Fruit fly (Drosophila melanogaster) Kc167 (cell line): ENCODE measurements around the gene Nckx30C.

Experiments used
- Myc ChIP-seq: fragments of >200 bp; optimal IDR thresholded peaks from 2 replicates; lab custom pipeline; 2017; ENCODE audit warnings: missing external identifiers
- Sin3A ChIP-seq: fragments of >200 bp; optimal IDR thresholded peaks from 2 replicates; lab custom pipeline; 2018; ENCODE audit warnings: missing external identifiers
- h ChIP-seq: fragments of >200 bp; optimal IDR thresholded peaks from 3 replicates; lab custom pipeline; 2018; ENCODE audit warnings: missing external identifiers
- insv ChIP-seq: fragments of >200 bp; optimal IDR thresholded peaks from 3 replicates; lab custom pipeline; 2018; ENCODE audit warnings: missing external identifiers
- psq ChIP-seq: fragments of >200 bp; optimal IDR thresholded peaks from 2 replicates; lab custom pipeline; 2017; ENCODE audit warnings: missing external identifiers
- ttk ChIP-seq: sonication (Bioruptor generic); optimal IDR thresholded peaks from 2 replicates; lab custom pipeline; 2017; ENCODE audit warnings: missing external identifiers

Nckx30C gene

DNA sequence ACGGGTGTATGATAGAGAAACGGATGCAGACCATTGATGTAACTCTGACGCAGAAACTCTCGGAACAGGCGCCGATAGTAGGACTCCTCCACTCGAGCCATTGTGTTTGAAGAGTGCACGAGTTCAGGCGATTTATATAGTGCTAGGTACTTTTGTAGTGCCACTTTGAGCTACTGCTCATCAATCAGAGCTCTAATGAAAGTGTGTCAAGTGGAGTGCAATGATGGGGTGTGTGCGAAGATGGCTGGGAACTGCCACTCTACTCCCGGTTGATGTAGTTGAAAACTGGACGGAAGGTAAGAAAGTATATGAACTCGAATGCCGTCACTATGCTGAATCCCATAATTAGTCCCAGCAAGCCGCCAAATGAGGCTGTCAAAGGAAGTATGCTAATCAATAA, 24.6 kb upstream of the Nckx30C start, which contains the start of gene ppk18:
TSS of gene ppk18 (minus strand) at position 101 of the 400 bp plus-strand sequence.
- TF ChIP-seq Myc (lab: Kevin White, UChicago), result no peak
- TF ChIP-seq Sin3A (lab: Kevin White, UChicago), result no peak
- TF ChIP-seq psq (lab: Kevin White, UChicago), result no peak
- TF ChIP-seq ttk, result no peak
- no peak for TF ChIP-seq insv (lab: Kevin White, UChicago)
- TF ChIP-seq h (lab: Kevin White, UChicago), result no peak

- TF ChIP-seq Myc (lab: Kevin White, UChicago) (no peak), psq (lab: Kevin White, UChicago) (no peak), insv (lab: Kevin White, UChicago) (no peak), h (lab: Kevin White, UChicago) (no peak), Sin3A (lab: Kevin White, UChicago) (no peak), ttk (no peak)
Measured at dm6 chr2L:9768735-9769134, 22.4 kb upstream of the Nckx30C start, which contains the start of gene CG17633. Gene CG17633, plus strand, starts transcription at chr2L:9769060.

DNA sequence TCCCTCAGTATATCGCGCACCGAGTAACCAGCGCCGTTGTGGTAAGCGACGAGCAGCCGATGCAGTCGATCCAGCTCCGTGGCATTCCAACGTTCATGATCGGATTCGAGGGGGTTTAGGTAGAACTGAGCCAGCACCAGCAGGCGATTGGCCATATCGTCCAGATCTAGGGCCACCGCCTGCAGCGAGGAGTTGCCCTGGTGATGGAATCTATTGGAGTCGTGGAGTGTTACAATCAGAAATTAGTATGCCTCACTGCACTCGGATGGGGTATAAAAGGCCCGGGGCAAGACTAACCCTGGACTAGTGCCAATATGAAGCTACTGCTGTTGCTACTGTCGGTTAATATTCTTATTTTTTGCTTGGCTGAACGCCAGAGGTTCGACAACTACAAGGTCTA, 20.5 kb upstream of the Nckx30C start, which contains the start of gene CG4017:
TSS of gene CG4017 (plus strand) at position 301 of the 400 bp plus-strand sequence.
- TF ChIP-seq psq (lab: Kevin White, UChicago) (no peak), insv (lab: Kevin White, UChicago) (no peak), Sin3A (lab: Kevin White, UChicago) (no peak), Myc (lab: Kevin White, UChicago) (no peak), ttk (no peak), h (lab: Kevin White, UChicago) (no peak)

- TF ChIP-seq psq (lab: Kevin White, UChicago) (no peak), h (lab: Kevin White, UChicago) (no peak), Myc (lab: Kevin White, UChicago) (no peak), insv (lab: Kevin White, UChicago) (no peak), ttk (no peak), Sin3A (lab: Kevin White, UChicago) (no peak)
Measured at dm6 chr2L:9763212-9763869, 17.0 kb upstream of the Nckx30C start, which contains the start of the genes Taf11 and und. Gene Taf11, minus strand, starts transcription at chr2L:9763262. Gene und, plus strand, starts transcription at chr2L:9763369.

dm6 chr2L:9758856-9759255, 12.6 kb upstream of the Nckx30C start:
- TF ChIP-seq insv (lab: Kevin White, UChicago), result no peak
- TF ChIP-seq ttk, result no peak
- no peak for TF ChIP-seq h (lab: Kevin White, UChicago)
- no peak for TF ChIP-seq psq (lab: Kevin White, UChicago)
- TF ChIP-seq Myc (lab: Kevin White, UChicago), result no peak
- TF ChIP-seq Sin3A (lab: Kevin White, UChicago), result no peak

DNA sequence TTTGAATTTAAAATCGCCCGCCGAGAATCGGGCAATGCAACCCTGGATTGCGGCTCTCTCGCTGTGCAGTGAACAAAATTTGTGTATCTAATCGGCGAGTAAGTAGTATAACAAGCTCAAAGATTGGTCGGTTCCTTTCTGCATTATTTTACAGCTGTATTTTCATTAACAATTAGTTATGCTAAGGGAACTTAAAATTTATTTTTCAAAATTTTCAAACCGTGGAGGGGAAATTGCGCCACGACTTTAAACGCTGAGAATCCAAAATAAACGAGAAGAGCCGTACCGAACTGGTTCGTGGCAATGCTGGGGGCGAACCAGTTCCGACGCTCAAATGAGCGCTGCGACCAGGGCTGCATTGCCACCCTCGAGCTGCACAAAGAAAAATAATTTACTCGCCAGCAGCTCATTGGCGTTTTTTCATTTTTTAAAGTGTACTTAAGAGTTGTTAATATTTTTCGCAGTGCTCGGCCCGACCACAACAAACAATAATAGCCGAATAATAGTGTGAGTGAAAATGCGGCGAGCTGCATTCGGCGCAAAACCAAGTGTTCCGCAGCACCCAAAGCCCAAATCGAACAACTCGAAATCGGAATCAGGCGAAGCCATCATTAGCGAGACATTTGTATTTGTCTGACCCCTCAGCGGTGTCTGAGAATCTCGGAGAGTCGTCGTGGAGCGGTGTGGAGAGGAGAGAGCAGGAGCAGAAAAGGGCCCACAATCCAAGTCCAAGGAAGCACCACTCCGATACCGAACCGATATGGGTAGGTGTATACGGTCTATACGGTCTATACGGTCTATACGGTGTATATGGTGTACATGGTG, 11.9 kb upstream of the Nckx30C start, which contains the start of gene zf30C:
TSS of gene zf30C (plus strand) at position 353 of the 825 bp plus-strand sequence.
- TF ChIP-seq insv (lab: Kevin White, UChicago), result no peak

DNA sequence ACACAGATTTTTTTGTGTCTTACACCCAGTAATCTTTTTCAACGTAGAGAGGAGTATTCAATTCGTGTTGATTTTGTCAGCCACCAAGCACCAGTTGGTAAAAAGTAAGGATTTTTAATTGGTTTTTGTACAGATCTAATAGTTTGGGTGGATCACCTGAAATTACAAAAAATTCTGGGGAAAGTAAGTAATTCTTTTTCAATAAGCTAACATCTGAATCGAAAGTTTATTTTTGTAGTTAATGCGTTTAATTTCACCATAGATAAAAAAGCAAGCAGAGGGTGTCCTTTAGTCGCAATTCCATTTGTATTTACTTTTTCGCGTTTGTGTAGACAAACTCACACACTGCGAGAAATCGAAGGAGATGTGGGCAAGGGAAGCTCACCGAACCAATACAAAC, 8.5 kb upstream of the Nckx30C start:
- TF ChIP-seq h (lab: Kevin White, UChicago) (no peak), Sin3A (lab: Kevin White, UChicago) (no peak), ttk (no peak), Myc (lab: Kevin White, UChicago) (no peak), insv (lab: Kevin White, UChicago) (no peak), psq (lab: Kevin White, UChicago) (no peak)

dm6 chr2L:9753357-9753756, 7.1 kb upstream of the Nckx30C start:
- no peak for TF ChIP-seq Sin3A (lab: Kevin White, UChicago)
- TF ChIP-seq Myc (lab: Kevin White, UChicago), result no peak
- no peak for TF ChIP-seq insv (lab: Kevin White, UChicago)
- no peak for TF ChIP-seq ttk
- no peak for TF ChIP-seq h (lab: Kevin White, UChicago)
- no peak for TF ChIP-seq psq (lab: Kevin White, UChicago)

DNA sequence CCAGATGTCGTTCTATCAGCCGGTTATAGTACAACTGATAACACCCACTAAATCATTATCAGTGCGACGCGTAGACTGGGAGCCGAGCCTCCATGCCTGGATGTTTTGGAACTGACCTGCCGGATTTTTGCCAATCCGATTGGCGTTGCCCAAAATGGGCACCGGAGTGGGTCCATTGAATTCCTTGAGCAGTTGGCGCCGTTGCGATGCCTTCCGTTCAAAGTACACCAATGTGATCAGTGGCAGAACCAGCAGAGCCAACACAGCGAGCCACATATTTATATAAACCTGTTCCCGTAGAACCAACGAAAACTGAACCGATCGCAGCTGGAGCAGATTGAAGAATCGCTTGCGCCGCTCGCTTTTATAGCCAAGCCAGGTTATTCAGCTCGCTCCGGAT, 3.5 kb upstream of the Nckx30C start, which contains the start of gene Cyp4e3:
TSS of gene Cyp4e3 (minus strand) at position 327 of the 400 bp plus-strand sequence.
- TF ChIP-seq ttk (no peak), psq (lab: Kevin White, UChicago) (no peak), Myc (lab: Kevin White, UChicago) (no peak), insv (lab: Kevin White, UChicago) (no peak), h (lab: Kevin White, UChicago) (no peak), Sin3A (lab: Kevin White, UChicago) (no peak)

DNA sequence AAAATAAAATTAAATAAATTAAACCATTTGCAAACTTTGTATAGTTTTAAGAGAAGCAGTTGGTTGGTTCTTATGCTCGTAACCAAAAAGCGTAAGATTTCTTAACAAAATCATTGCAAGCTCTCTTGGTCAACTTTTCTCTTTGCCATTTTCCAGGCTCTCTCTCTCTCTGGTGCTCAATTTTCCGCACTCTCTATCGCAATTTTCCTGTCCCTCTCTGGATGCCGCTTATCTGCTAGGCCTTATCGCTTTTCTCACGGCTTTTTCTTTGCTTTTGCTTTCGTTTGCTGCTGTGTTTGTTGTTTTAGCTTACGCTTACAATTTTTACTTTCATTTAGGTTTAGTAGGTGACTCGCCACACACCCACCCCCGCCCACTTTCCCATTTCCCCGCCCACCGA, 1.7 kb downstream of the Nckx30C start:
- TF ChIP-seq Sin3A (lab: Kevin White, UChicago) (no peak), insv (lab: Kevin White, UChicago) (no peak), psq (lab: Kevin White, UChicago) (no peak), h (lab: Kevin White, UChicago) (no peak), Myc (lab: Kevin White, UChicago) (no peak), ttk (no peak)

DNA sequence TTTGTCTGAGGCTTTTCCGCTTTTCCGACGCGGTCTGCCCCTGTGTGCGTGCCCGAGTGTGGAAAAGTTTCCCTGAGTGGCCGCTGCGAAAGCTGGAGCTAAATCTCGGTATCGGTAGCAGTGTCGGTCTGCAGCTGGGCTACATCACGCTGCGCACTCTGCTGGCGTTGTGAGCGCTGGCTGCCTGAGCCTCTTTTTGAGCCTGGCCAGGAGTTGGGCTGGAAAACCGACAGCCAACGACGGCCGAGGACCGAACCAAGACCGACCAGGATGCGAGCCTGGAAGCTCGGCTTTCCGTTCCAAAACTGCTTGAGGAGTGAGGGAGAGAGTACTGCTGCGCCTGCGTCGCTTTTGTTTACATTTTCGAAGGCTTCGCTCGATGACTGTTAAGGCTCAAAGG, 2.5 kb downstream of the Nckx30C start:
- TF ChIP-seq ttk, result no peak
- TF ChIP-seq psq (lab: Kevin White, UChicago), result no peak
- no peak for TF ChIP-seq insv (lab: Kevin White, UChicago)
- no peak for TF ChIP-seq Myc (lab: Kevin White, UChicago)
- TF ChIP-seq h (lab: Kevin White, UChicago), result no peak
- no peak for TF ChIP-seq Sin3A (lab: Kevin White, UChicago)
